Worm (Caenorhabditis elegans) whole organism, L1 larva: ENCODE data around the gene C08E8.10.

Experiments used
- C16A3.4 ChIP-seq: fragments of 150-350 bp; optimal IDR thresholded peaks from 2 replicates; lab custom pipeline; 2014; ENCODE audit warnings: missing biosample characterization, missing genetic modification characterization
- Y116A8C.19 ChIP-seq: sonication (generic microtip); optimal IDR thresholded peaks from 2 replicates; lab custom pipeline; 2016; ENCODE audit warnings: missing compliant biosample characterization, missing genetic modification characterization, borderline replicate concordance
- aha-1 ChIP-seq: fragments of 150-350 bp; optimal IDR thresholded peaks from 2 replicates; lab custom pipeline; 2014; ENCODE audit warnings: missing biosample characterization, missing genetic modification characterization
- alr-1 ChIP-seq: fragments of 200-800 bp; sonication (Bioruptor generic); optimal IDR thresholded peaks from 2 replicates; lab custom pipeline; 2018; ENCODE audit warnings: borderline replicate concordance, mild to moderate bottlenecking, missing genetic modification characterization, missing compliant biosample characterization
- aly-2 ChIP-seq: fragments of 150-350 bp; optimal IDR thresholded peaks from 2 replicates; lab custom pipeline; 2014; ENCODE audit warnings: missing biosample characterization, missing genetic modification characterization
- ceh-88 ChIP-seq: fragments of 200-800 bp; sonication (Bioruptor generic); IDR thresholded peaks from 2 replicates; pipeline ENCODE4 v1.3.6; 2022; ENCODE audit warnings: missing genetic modification characterization, missing compliant biosample characterization
- dsc-1 ChIP-seq: sonication (generic microtip); optimal IDR thresholded peaks from 2 replicates; lab custom pipeline; 2016; ENCODE audit warnings: mild to moderate bottlenecking, missing genetic modification characterization, missing compliant biosample characterization
- egl-13 ChIP-seq: sonication (generic microtip); optimal IDR thresholded peaks from 2 replicates; lab custom pipeline; 2016; ENCODE audit warnings: missing genotype, missing genetic modification reagents, missing genetic modification characterization, missing compliant biosample characterization
- elt-2 ChIP-seq: sonication (generic microtip); optimal IDR thresholded peaks from 2 replicates; lab custom pipeline; 2016; ENCODE audit warnings: missing genetic modification characterization, mild to moderate bottlenecking, inconsistent platforms, missing compliant biosample characterization, missing genetic modification reagents
- elt-3 ChIP-seq, 6 experiments: fragments of 150-350 bp in 1 of 6; sonication (generic microtip); optimal IDR thresholded peaks; 2 replicates each; lab custom pipeline; 2017 to 2018; ENCODE audit warnings: missing biosample characterization in 6 of 6, missing genetic modification characterization in 6 of 6, inconsistent platforms in 1 of 6
- ets-5 ChIP-seq: fragments of 200-800 bp; sonication (Bioruptor generic); IDR thresholded peaks from 2 replicates; pipeline ENCODE4 v1.3.6; 2022; ENCODE audit warnings: missing genetic modification characterization, missing compliant biosample characterization
- fkh-10 ChIP-seq: sonication (generic microtip); optimal IDR thresholded peaks from 2 replicates; lab custom pipeline; 2017; ENCODE audit warnings: missing biosample characterization, missing genetic modification reagents, missing genetic modification characterization
- fkh-4 ChIP-seq: sonication (generic microtip); optimal IDR thresholded peaks from 2 replicates; lab custom pipeline; 2016; ENCODE audit warnings: missing compliant biosample characterization, missing genetic modification characterization, borderline replicate concordance
- fkh-8 ChIP-seq: sonication (generic microtip); optimal IDR thresholded peaks from 2 replicates; lab custom pipeline; 2016; ENCODE audit warnings: mild to moderate bottlenecking, missing genetic modification characterization, missing compliant biosample characterization
- fos-1 ChIP-seq: fragments of 150-350 bp; optimal IDR thresholded peaks from 2 replicates; lab custom pipeline; 2014; ENCODE audit warnings: missing biosample characterization, missing genetic modification characterization
- hlh-17 ChIP-seq: fragments of 200-800 bp; sonication (Bioruptor generic); optimal IDR thresholded peaks from 2 replicates; lab custom pipeline; 2018; ENCODE audit warnings: missing genetic modification characterization, mild to moderate bottlenecking, missing compliant biosample characterization, moderate library complexity, borderline replicate concordance
- jun-1 ChIP-seq: fragments of 150-350 bp; optimal IDR thresholded peaks from 2 replicates; lab custom pipeline; 2014; ENCODE audit warnings: missing biosample characterization, missing genetic modification reagents, missing genetic modification characterization
- lin-13 ChIP-seq: fragments of 150-350 bp; optimal IDR thresholded peaks from 2 replicates; lab custom pipeline; 2014; ENCODE audit warnings: missing biosample characterization, missing genetic modification reagents, missing genetic modification characterization
- lin-15B ChIP-seq: fragments of 150-350 bp; sonication (generic microtip); optimal IDR thresholded peaks from 3 replicates; lab custom pipeline; 2014; ENCODE audit warnings: missing biosample characterization, missing genetic modification characterization
- lin-35 ChIP-seq, 2 experiments: fragments of 150-350 bp; optimal IDR thresholded peaks; 2 replicates each; lab custom pipeline; 2014; ENCODE audit warnings: missing biosample characterization in 2 of 2, missing genetic modification characterization in 2 of 2, missing genetic modification reagents in 2 of 2
- lir-3 ChIP-seq: sonication (generic microtip); optimal IDR thresholded peaks from 2 replicates; lab custom pipeline; 2016; ENCODE audit warnings: mild to moderate bottlenecking, missing genetic modification characterization, moderate library complexity, missing compliant biosample characterization; ENCODE audit not compliant: poor library complexity
- mab-9 ChIP-seq: fragments of 200-800 bp; sonication (Bioruptor generic); IDR thresholded peaks from 2 replicates; pipeline ENCODE4 v1.3.6; 2022; ENCODE audit warnings: missing genetic modification reagents, missing genetic modification characterization, missing compliant biosample characterization
- mef-2 ChIP-seq: fragments of 150-350 bp; optimal IDR thresholded peaks from 2 replicates; lab custom pipeline; 2014; ENCODE audit warnings: missing biosample characterization, missing genetic modification characterization
- mep-1 ChIP-seq: fragments of 150-350 bp; optimal IDR thresholded peaks from 2 replicates; lab custom pipeline; 2014; ENCODE audit warnings: missing biosample characterization, missing genetic modification characterization
- nhr-20 ChIP-seq: sonication (generic microtip); optimal IDR thresholded peaks from 2 replicates; lab custom pipeline; 2016; ENCODE audit warnings: mild to moderate bottlenecking, missing genetic modification characterization, missing compliant biosample characterization
- nhr-71 ChIP-seq: sonication (generic microtip); optimal IDR thresholded peaks from 2 replicates; lab custom pipeline; 2016; ENCODE audit warnings: mild to moderate bottlenecking, missing genetic modification characterization, moderate library complexity, missing compliant biosample characterization
- nhr-77 ChIP-seq: fragments of 150-350 bp; optimal IDR thresholded peaks from 2 replicates; lab custom pipeline; 2014; ENCODE audit warnings: missing biosample characterization, missing genetic modification characterization
- nhr-84 ChIP-seq: sonication (generic microtip); optimal IDR thresholded peaks from 2 replicates; lab custom pipeline; 2017; ENCODE audit warnings: missing biosample characterization, missing genetic modification characterization
- nhr-90 ChIP-seq: sonication (generic microtip); optimal IDR thresholded peaks from 2 replicates; lab custom pipeline; 2016; ENCODE audit warnings: mild to moderate bottlenecking, missing genetic modification characterization, missing compliant biosample characterization; ENCODE audit not compliant: poor library complexity
- pag-3 ChIP-seq: sonication (generic microtip); optimal IDR thresholded peaks from 2 replicates; lab custom pipeline; 2017; ENCODE audit warnings: missing genetic modification characterization, mild to moderate bottlenecking, missing compliant biosample characterization, antibody characterized with exemption, borderline replicate concordance; ENCODE audit not compliant: insufficient read depth
- skn-1 ChIP-seq: fragments of 150-350 bp; optimal IDR thresholded peaks from 2 replicates; lab custom pipeline; 2014; ENCODE audit warnings: missing biosample characterization, missing genetic modification characterization
- sox-4 ChIP-seq: sonication (generic microtip); optimal IDR thresholded peaks from 2 replicates; lab custom pipeline; 2016; ENCODE audit warnings: missing genetic modification characterization, missing compliant biosample characterization
- sptf-1 ChIP-seq: fragments of 150-350 bp; optimal IDR thresholded peaks from 2 replicates; lab custom pipeline; 2014; ENCODE audit warnings: missing biosample characterization, missing genetic modification characterization
- tbx-2 ChIP-seq: sonication (generic microtip); optimal IDR thresholded peaks from 2 replicates; lab custom pipeline; 2016; ENCODE audit warnings: missing genetic modification characterization, missing compliant biosample characterization
- tlp-1 ChIP-seq: fragments of 150-350 bp; optimal IDR thresholded peaks from 2 replicates; lab custom pipeline; 2014; ENCODE audit warnings: missing biosample characterization, missing genetic modification characterization
- unc-30 ChIP-seq: sonication (generic microtip); optimal IDR thresholded peaks from 2 replicates; lab custom pipeline; 2017; ENCODE audit warnings: missing biosample characterization, missing genetic modification characterization
- unc-86 ChIP-seq: sonication (generic microtip); optimal IDR thresholded peaks from 2 replicates; lab custom pipeline; 2016; ENCODE audit warnings: missing genetic modification characterization, missing compliant biosample characterization
- vab-15 ChIP-seq: sonication (generic microtip); optimal IDR thresholded peaks from 2 replicates; lab custom pipeline; 2017; ENCODE audit warnings: missing genotype, mild to moderate bottlenecking, missing genetic modification characterization, missing compliant biosample characterization
- xbp-1 ChIP-seq: sonication (generic microtip); optimal IDR thresholded peaks from 2 replicates; lab custom pipeline; 2016; ENCODE audit warnings: missing genetic modification characterization, missing compliant biosample characterization
- zip-4 ChIP-seq: fragments of 200-800 bp; sonication (Bioruptor generic); optimal IDR thresholded peaks from 2 replicates; lab custom pipeline; 2018; ENCODE audit warnings: mild to moderate bottlenecking, missing genetic modification characterization, moderate library complexity, missing compliant biosample characterization
- ztf-11 ChIP-seq, 2 experiments: sonication (generic microtip); optimal IDR thresholded peaks; 2 replicates each; lab custom pipeline; 2016 to 2017; ENCODE audit warnings: missing genetic modification characterization in 2 of 2, missing biosample characterization in 1 of 2, missing compliant biosample characterization in 1 of 2

The C08E8.10 gene

DNA sequence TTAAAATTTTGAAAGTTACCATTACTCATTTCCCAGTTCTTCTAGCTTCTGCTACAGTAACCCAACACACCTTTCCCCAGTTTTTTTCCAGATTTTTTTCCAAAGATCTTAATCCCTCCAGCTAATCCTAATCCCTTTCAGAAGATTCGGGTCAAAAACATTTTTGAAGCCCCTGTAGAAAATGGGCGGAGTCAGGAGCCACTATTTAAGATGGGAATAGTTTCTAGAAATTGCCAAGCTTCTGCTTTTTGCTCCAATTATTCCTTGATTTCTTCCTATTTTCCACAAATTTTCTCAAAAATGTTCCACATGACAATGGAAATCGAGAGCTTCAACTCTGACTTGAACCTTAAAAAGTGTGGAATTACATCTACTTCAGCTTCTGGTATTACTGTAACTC lies 24.9 kb upstream of the C08E8.10 start, which contains the start of gene C08E8.9:
C08E8.9 (plus strand) TSS at position 301 of the 400 bp plus-strand sequence.
- no peak for TF ChIP-seq unc-86 (tag; lab: Kevin White, UChicago)
- TF ChIP-seq unc-30 (tag; lab: Kevin White, UChicago), result no peak
- no peak for TF ChIP-seq mep-1
- TF ChIP-seq ceh-88 (GFP tag; lab: Robert Waterston, UW), result no peak
- TF ChIP-seq dsc-1, result peak; percentile 3

DNA sequence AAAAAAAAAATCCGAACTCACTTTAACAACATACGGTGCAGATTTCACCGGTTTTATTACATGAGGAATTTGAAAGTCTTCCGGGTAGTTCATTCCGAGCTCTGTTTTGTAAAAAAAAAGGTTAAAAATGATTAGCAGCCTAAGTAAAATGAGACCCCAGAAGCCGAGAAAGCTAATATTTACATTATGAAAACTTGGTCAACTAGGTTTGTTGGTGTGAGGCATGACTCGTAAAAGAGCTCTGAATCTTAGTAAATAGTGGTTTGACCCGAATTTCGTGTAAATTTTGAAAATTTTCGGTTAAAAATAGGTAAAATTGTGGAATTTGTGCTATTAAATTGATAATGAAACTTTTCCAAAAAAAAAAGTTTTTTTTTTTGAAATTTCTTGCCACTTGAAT lies 22.7 kb upstream of the C08E8.10 start, which contains the start of gene C08E8.1:
C08E8.1 (minus strand) TSS at position 101 of the 400 bp plus-strand sequence.
- no peak for TF ChIP-seq lin-35 (GFP tag; optimal IDR thresholded peaks at IDR 0.05; lab: Kevin White, UChicago)
- no peak for TF ChIP-seq elt-2 (tag; lab: Kevin White, UChicago)
- no peak for TF ChIP-seq egl-13 (tag; lab: Kevin White, UChicago)
- no peak for TF ChIP-seq nhr-90
- TF ChIP-seq mef-2, result no peak
- TF ChIP-seq tlp-1 (tag; lab: Kevin White, UChicago), result no peak
- TF ChIP-seq ceh-88 (GFP tag; lab: Robert Waterston, UW), result no peak
- no peak for TF ChIP-seq nhr-71
- no peak for TF ChIP-seq xbp-1
- TF ChIP-seq sox-4 (tag; lab: Kevin White, UChicago), result no peak
- TF ChIP-seq alr-1 (tag; lab: Kevin White, UChicago), result no peak
- no peak for TF ChIP-seq lin-13 (GFP tag; lab: Kevin White, UChicago)
- no peak for TF ChIP-seq fos-1 (tag; lab: Kevin White, UChicago)
- no peak for TF ChIP-seq C16A3.4 (tag; lab: Kevin White, UChicago)

DNA sequence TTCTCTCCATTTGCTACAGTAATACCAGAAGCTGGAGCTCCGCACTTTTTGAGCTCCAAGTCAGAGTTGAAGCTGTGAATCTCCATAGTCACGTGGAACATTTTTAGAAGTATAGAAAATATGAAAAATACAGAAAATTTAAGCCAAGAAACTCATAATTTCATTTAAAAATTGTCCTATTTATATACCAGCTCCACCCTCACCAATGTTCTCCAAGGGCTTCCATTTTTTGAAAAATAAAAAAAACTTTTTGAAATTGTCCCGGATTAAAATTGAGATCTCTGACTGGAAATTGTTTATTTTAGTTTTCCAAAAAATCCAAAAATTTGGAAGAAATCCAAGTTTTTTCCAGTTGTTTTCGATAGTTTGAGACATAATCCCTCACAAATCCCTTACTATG lies 20.2 kb upstream of the C08E8.10 start, which contains the start of gene C08E8.5:
C08E8.5 (minus strand) TSS at position 101 of the 400 bp plus-strand sequence.
- TF ChIP-seq nhr-84 (tag; lab: Kevin White, UChicago) (no peak), tbx-2 (no peak), lin-15B (no peak), zip-4 (GFP tag; lab: Kevin White, UChicago) (no peak), vab-15 (tag; lab: Kevin White, UChicago) (no peak), aha-1 (tag; lab: Kevin White, UChicago) (no peak), ets-5 (GFP tag; lab: Robert Waterston, UW) (no peak), mab-9 (GFP tag; lab: Robert Waterston, UW) (no peak), tlp-1 (tag; lab: Kevin White, UChicago) (no peak), Y116A8C.19 (tag; lab: Kevin White, UChicago) (no peak), nhr-77 (tag; lab: Kevin White, UChicago) (no peak), elt-3 (tag; optimal IDR thresholded peaks at IDR 0.05; lab: Kevin White, UChicago) (no peak), lir-3 (tag; lab: Kevin White, UChicago) (no peak), fkh-10 (GFP tag; lab: Kevin White, UChicago) (no peak), mep-1 (no peak), dsc-1 (no peak), xbp-1 (no peak), fkh-8 (tag; lab: Kevin White, UChicago) (no peak)

DNA sequence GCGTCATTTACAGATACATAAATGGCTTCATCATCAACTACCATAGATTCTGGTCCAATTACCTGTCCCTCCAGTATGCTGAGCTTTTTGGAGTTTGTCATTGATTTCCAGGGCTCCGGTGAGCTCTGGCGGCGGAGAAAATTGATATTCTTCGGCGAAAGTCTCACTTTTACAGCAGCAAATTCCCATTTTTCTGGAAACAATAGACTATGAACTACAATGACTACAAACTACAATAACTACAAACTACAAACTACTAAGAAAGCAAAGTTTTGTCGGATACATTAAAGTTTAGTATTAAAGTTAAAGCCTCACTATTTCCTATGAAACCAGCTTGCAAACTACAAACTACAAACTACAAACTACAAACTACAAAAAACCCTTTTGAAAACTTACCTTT lies 16.0 kb upstream of the C08E8.10 start, which contains the start of gene C08E8.2:
C08E8.2 (minus strand) TSS at position 101 of the 400 bp plus-strand sequence.
- no peak for TF ChIP-seq sptf-1 (tag; lab: Kevin White, UChicago)
- no peak for TF ChIP-seq aly-2 (tag; lab: Kevin White, UChicago)
- no peak for TF ChIP-seq zip-4 (GFP tag; lab: Kevin White, UChicago)
- no peak for TF ChIP-seq nhr-20 (tag; lab: Kevin White, UChicago)
- TF ChIP-seq ztf-11 (tag; optimal IDR thresholded peaks at IDR 0.05; lab: Kevin White, UChicago), result no peak
- no peak for TF ChIP-seq ceh-88 (GFP tag; lab: Robert Waterston, UW)
- no peak for TF ChIP-seq hlh-17 (GFP tag; lab: Kevin White, UChicago)
- no peak for TF ChIP-seq pag-3 (tag; lab: Kevin White, UChicago)
- TF ChIP-seq dsc-1, result no peak
- no peak for TF ChIP-seq fkh-4 (tag; lab: Kevin White, UChicago)
- TF ChIP-seq jun-1 (tag; lab: Kevin White, UChicago), result no peak
- TF ChIP-seq skn-1, result no peak
- TF ChIP-seq, all 84 proteins: peak for 0
